Worm (Caenorhabditis elegans) whole organism, midembryonic: ENCODE measurements around the gene ethe-1.

Source experiments
- cog-1 ChIP-seq: sonication (generic microtip); optimal IDR thresholded peaks from 2 replicates; lab custom pipeline; 2016; ENCODE audit warnings: missing genetic modification characterization, missing compliant biosample characterization
- ref-1 ChIP-seq: fragments of 200-800 bp; sonication (Bioruptor generic); conservative IDR thresholded peaks from 2 replicates; pipeline ENCODE4 v1.3.6; 2022; ENCODE audit warnings: missing genetic modification reagents, missing genetic modification characterization, missing compliant biosample characterization
- tab-1 ChIP-seq: fragments of 200-800 bp; sonication (Bioruptor generic); IDR thresholded peaks from 2 replicates; pipeline ENCODE4 v1.3.6; 2022; ENCODE audit warnings: missing genetic modification characterization, missing compliant biosample characterization
- ztf-29 ChIP-seq: fragments of 200-800 bp; sonication (Bioruptor generic); IDR thresholded peaks from 2 replicates; pipeline ENCODE4 v1.3.6; 2022; ENCODE audit warnings: missing genetic modification reagents, missing genetic modification characterization, missing compliant biosample characterization

DNA sequence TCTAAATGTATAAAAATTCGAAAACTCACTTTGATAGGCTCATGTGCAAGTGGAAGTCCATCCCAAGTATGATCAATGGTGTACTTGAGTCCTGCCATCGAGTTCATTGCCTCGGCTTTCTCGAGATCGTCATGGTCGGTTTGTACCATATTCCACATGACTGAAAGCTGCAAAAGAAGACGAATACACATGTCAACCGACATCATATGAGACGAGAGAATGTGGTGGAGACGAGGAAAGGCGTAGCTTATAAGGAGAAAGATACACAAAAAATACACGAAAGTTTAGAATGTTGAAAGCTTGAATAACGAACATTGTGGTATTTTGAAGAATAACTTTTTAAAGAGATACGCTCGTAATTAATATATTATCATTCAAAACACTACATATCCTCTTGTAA, 4.3 kb upstream of the ethe-1 start, which contains the start of gene C33A12.3:
- no peak for TF ChIP-seq ref-1
- TF ChIP-seq ztf-29 (GFP tag; lab: Robert Waterston, UW): no peak
- no peak for TF ChIP-seq cog-1 (tag; lab: Kevin White, UChicago)
- no peak for TF ChIP-seq tab-1
